Fruit fly (Drosophila melanogaster): Measurements from ENCODE around the gene Cpr65Ec.

The Cpr65Ec gene

dm6 chr3L:7094020-7094419 lies 1.0 kb downstream of the Cpr65Ec start (continued):
- TF ChIP-seq CG17612 (GFP tag; IDR thresholded peaks at IDR 0.05) (no peak), Poxn (GFP tag; IDR thresholded peaks at IDR 0.05) (no peak), CG13775 (GFP tag; optimal IDR thresholded peaks at IDR 0.05) (no peak), hbn (GFP tag; IDR thresholded peaks at IDR 0.05; ENCODE audit: partially characterized antibody) (peak; percentile 44; the same call in 1 of the 2 replicates), hb (GFP tag; IDR thresholded peaks at IDR 0.05; ENCODE audit: partially characterized antibody) (peak; percentile 56; the same call in 1 of the 3 replicates), pzg (GFP tag; optimal IDR thresholded peaks at IDR 0.05) (peak; percentile 24), CG42726 (GFP tag; IDR thresholded peaks at IDR 0.05; ENCODE audit: partially characterized antibody) (0 out of 2 replicates have a peak, but pooled peaks have one; percentile 15), sna (GFP tag; IDR thresholded peaks at IDR 0.05; ENCODE audit: partially characterized antibody) (0 out of 2 replicates have a peak, but pooled peaks have one; percentile 17), Scr (GFP tag; IDR thresholded peaks at IDR 0.05; ENCODE audit: partially characterized antibody) (peak; percentile 67), CG7963 (GFP tag; IDR thresholded peaks at IDR 0.05; ENCODE audit: partially characterized antibody) (peak; percentile 47; the same call in 2 of the 3 replicates), CG1602 (GFP tag; optimal IDR thresholded peaks at IDR 0.05) (no peak), Opbp (GFP tag; IDR thresholded peaks at IDR 0.05; ENCODE audit: partially characterized antibody) (peak; percentile 38; the same call in 2 of the 3 replicates), E2f2 (GFP tag; IDR thresholded peaks at IDR 0.05) (peak; percentile 97), Doc3 (GFP tag; IDR thresholded peaks at IDR 0.05; ENCODE audit: partially characterized antibody) (peak; percentile 57; the same call in 2 of the 3 replicates), en (GFP tag; optimal IDR thresholded peaks at IDR 0.05) (no peak), ara (GFP tag; IDR thresholded peaks at IDR 0.05) (no peak), Bgb (GFP tag; IDR thresholded peaks at IDR 0.05; ENCODE audit: partially characterized antibody) (peak; percentile 73), nerfin-2 (GFP tag; IDR thresholded peaks at IDR 0.05; ENCODE audit: partially characterized antibody) (peak; percentile 47), Dp (GFP tag; optimal IDR thresholded peaks at IDR 0.05) (peak; percentile 68), CG13123 (GFP tag; optimal IDR thresholded peaks at IDR 0.05) (no peak), inv (GFP tag; IDR thresholded peaks at IDR 0.05; ENCODE audit: partially characterized antibody) (peak; percentile 49; the same call in 1 of the 2 replicates), bbx (GFP tag; IDR thresholded peaks at IDR 0.05; ENCODE audit: partially characterized antibody) (peak; percentile 56), MESR4 (GFP tag; optimal IDR thresholded peaks at IDR 0.05) (no peak), HLH4C (GFP tag; IDR thresholded peaks at IDR 0.05; ENCODE audit: partially characterized antibody) (peak; percentile 57)

- TF ChIP-seq pzg (GFP tag; optimal IDR thresholded peaks at IDR 0.05): peak; percentile 5
- TF ChIP-seq salm (tag; optimal IDR thresholded peaks at IDR 0.05): no peak
- TF ChIP-seq bbx (GFP tag; IDR thresholded peaks at IDR 0.05; ENCODE audit: partially characterized antibody): 0 out of 2 replicates have a peak, but pooled peaks have one; percentile 52
- TF ChIP-seq CG42726 (GFP tag; IDR thresholded peaks at IDR 0.05; ENCODE audit: partially characterized antibody): peak; percentile 63; the same call in 1 of the 2 replicates
- TF ChIP-seq Blimp-1 (GFP tag; optimal IDR thresholded peaks at IDR 0.05): no peak
- TF ChIP-seq Deaf1 (tag; optimal IDR thresholded peaks at IDR 0.05): peak; percentile 61
- TF ChIP-seq tna (GFP tag; IDR thresholded peaks at IDR 0.05; ENCODE audit: partially characterized antibody): peak; percentile 45; the same call in 1 of the 2 replicates
- TF ChIP-seq ci (GFP tag; IDR thresholded peaks at IDR 0.05): peak; percentile 45; the same call in 1 of the 3 replicates
- peak; percentile 33; the same call in 1 of the 2 replicates for TF ChIP-seq amos (GFP tag; IDR thresholded peaks at IDR 0.05; ENCODE audit: partially characterized antibody)
- peak; percentile 88 for TF ChIP-seq Jarid2 (GFP tag; optimal IDR thresholded peaks at IDR 0.05)
- peak; percentile 18; the same call in 1 of the 2 replicates for TF ChIP-seq CG5953 (GFP tag; IDR thresholded peaks at IDR 0.05)
- no peak for TF ChIP-seq lov (optimal IDR thresholded peaks at IDR 0.05)
- TF ChIP-seq lov (GFP tag; IDR thresholded peaks at IDR 0.05): 0 out of 3 replicates have a peak, but pooled peaks have one; percentile 61
- 0 out of 2 replicates have a peak, but pooled peaks have one; percentile 16 for TF ChIP-seq NFAT (GFP tag; IDR thresholded peaks at IDR 0.05)
- no peak for TF ChIP-seq CG13775 (GFP tag; optimal IDR thresholded peaks at IDR 0.05)
- TF ChIP-seq Opbp (GFP tag; IDR thresholded peaks at IDR 0.05; ENCODE audit: partially characterized antibody): 0 out of 3 replicates have a peak, but pooled peaks have one; percentile 4
- TF ChIP-seq CG9817 (tag; optimal IDR thresholded peaks at IDR 0.05): no peak
- peak; percentile 45 for TF ChIP-seq Myb (GFP tag; optimal IDR thresholded peaks at IDR 0.05)
- TF ChIP-seq CG1233 (GFP tag; optimal IDR thresholded peaks at IDR 0.05): no peak
- TF ChIP-seq CG3995 (GFP tag; optimal IDR thresholded peaks at IDR 0.05): peak; percentile 82
- TF ChIP-seq slbo (GFP tag; IDR thresholded peaks at IDR 0.05): peak; percentile 25; the same call in 1 of the 2 replicates
- TF ChIP-seq CG14441 (GFP tag; IDR thresholded peaks at IDR 0.05): no peak
- TF ChIP-seq CG9932 (GFP tag; IDR thresholded peaks at IDR 0.05): peak; percentile 20; the same call in 1 of the 2 replicates
- no peak for TF ChIP-seq CG8290 (GFP tag; optimal IDR thresholded peaks at IDR 0.05)
- TF ChIP-seq CG8290 (tag; optimal IDR thresholded peaks at IDR 0.05): peak in 1 of 2 experiments; percentile 39
- peak; percentile 24; the same call in 1 of the 2 replicates for TF ChIP-seq CG10366 (GFP tag; IDR thresholded peaks at IDR 0.05)
- peak; percentile 12 for TF ChIP-seq nom (GFP tag; optimal IDR thresholded peaks at IDR 0.05)
Observed at dm6 chr3L:7094548-7095072, 1.6 kb downstream of the Cpr65Ec start, which contains the start of gene form3. TSS of gene form3 (plus strand) at chr3L:7094818.

All from whole organism, embryonic.